Fruit fly (Drosophila melanogaster) whole organism, embryonic: ENCODE results near the gene CG10598.

Experiments
- Ada2b ChIP-seq: fragments of 200-800 bp; sonication (Bioruptor generic); IDR thresholded peaks from 2 replicates; pipeline ENCODE4 v1.3.6; 2022; ENCODE audit warnings: missing biosample characterization, missing genetic modification characterization
- Atf6 ChIP-seq: fragments of 200-800 bp; sonication (Bioruptor generic); IDR thresholded peaks from 2 replicates; pipeline ENCODE4 v1.3.6; 2022; ENCODE audit warnings: missing biosample characterization, missing genetic modification characterization
- CG1024 ChIP-seq: fragments of 200-800 bp; sonication (Bioruptor generic); IDR thresholded peaks from 2 replicates; pipeline ENCODE4 v1.3.6; 2022; ENCODE audit warnings: missing biosample characterization, missing genetic modification characterization
- CG11093 ChIP-seq: fragments of 200-800 bp; sonication (Bioruptor generic); IDR thresholded peaks from 3 replicates; pipeline ENCODE4 v1.3.6; 2022; ENCODE audit warnings: missing biosample characterization, missing genetic modification characterization
- CG11247 ChIP-seq: fragments of 200-800 bp; sonication (Bioruptor generic); IDR thresholded peaks from 2 replicates; pipeline ENCODE4 v1.3.6; 2022; ENCODE audit warnings: missing biosample characterization, missing genetic modification characterization
- CG12236 ChIP-seq: fragments of 200-800 bp; sonication (Bioruptor generic); optimal IDR thresholded peaks from 2 replicates; lab custom pipeline; 2016; ENCODE audit warnings: missing biosample characterization, missing genetic modification characterization
- CG15696 ChIP-seq: fragments of 200-800 bp; sonication (Bioruptor generic); optimal IDR thresholded peaks from 2 replicates; lab custom pipeline; 2019; ENCODE audit warnings: missing biosample characterization, mild to moderate bottlenecking, missing genetic modification characterization, moderate library complexity
- CG16815 ChIP-seq: fragments of 200-800 bp; sonication (Bioruptor generic); optimal IDR thresholded peaks from 3 replicates; lab custom pipeline; 2017; ENCODE audit warnings: missing biosample characterization, mild to moderate bottlenecking, missing genetic modification characterization
- CG17568 ChIP-seq: fragments of 200-800 bp; sonication (Bioruptor generic); optimal IDR thresholded peaks from 2 replicates; lab custom pipeline; 2018; ENCODE audit warnings: missing biosample characterization, mild to moderate bottlenecking, missing genetic modification characterization, moderate library complexity
- CG18476 ChIP-seq: fragments of 200-800 bp; sonication (Bioruptor generic); optimal IDR thresholded peaks from 2 replicates; lab custom pipeline; 2016; ENCODE audit warnings: missing biosample characterization, mild to moderate bottlenecking, missing genetic modification characterization
- CG6272 ChIP-seq: fragments of 200-800 bp; sonication (Bioruptor generic); IDR thresholded peaks from 2 replicates; pipeline ENCODE4 v1.3.6; 2022; ENCODE audit warnings: missing biosample characterization, missing genetic modification characterization
- CG7357 ChIP-seq: fragments of 200-800 bp; sonication (Bioruptor generic); IDR thresholded peaks from 3 replicates; pipeline ENCODE4 v1.3.6; 2022; ENCODE audit warnings: missing biosample characterization, missing genetic modification characterization
- ERR ChIP-seq: fragments of 200-800 bp; sonication (Bioruptor generic); optimal IDR thresholded peaks from 2 replicates; lab custom pipeline; 2016; ENCODE audit warnings: missing biosample characterization, missing genetic modification characterization
- Eip74EF ChIP-seq, 2 experiments: fragments of 200-800 bp in 1 of 2; fragments of >200 bp in 1 of 2; sonication (Bioruptor generic) in 1 of 2; optimal IDR thresholded peaks; 2 replicates each; lab custom pipeline; 2017 to 2019; ENCODE audit warnings: missing biosample characterization in 2 of 2, missing genetic modification characterization in 2 of 2, mild to moderate bottlenecking in 1 of 2, moderate library complexity in 1 of 2
- Elba2 ChIP-seq: fragments of 200-800 bp; sonication (Bioruptor generic); optimal IDR thresholded peaks from 3 replicates; lab custom pipeline; 2016; ENCODE audit warnings: missing biosample characterization, missing genetic modification characterization
- HLH54F ChIP-seq: fragments of 200-800 bp; sonication (Bioruptor generic); optimal IDR thresholded peaks from 3 replicates; lab custom pipeline; 2016; ENCODE audit warnings: missing biosample characterization, missing genetic modification characterization
- Nf-YA ChIP-seq: fragments of 200-800 bp; sonication (Bioruptor generic); IDR thresholded peaks from 2 replicates; pipeline ENCODE4 v1.3.6; 2022; ENCODE audit warnings: missing biosample characterization, missing genetic modification characterization
- Nf-YC ChIP-seq: fragments of 200-800 bp; optimal IDR thresholded peaks from 3 replicates; lab custom pipeline; 2019; ENCODE audit warnings: missing biosample characterization, mild to moderate bottlenecking, missing genetic modification characterization, moderate library complexity
- Poxn ChIP-seq: fragments of 200-800 bp; sonication (Bioruptor generic); IDR thresholded peaks from 2 replicates; pipeline ENCODE4 v1.3.6; 2022; ENCODE audit warnings: missing biosample characterization, missing genetic modification characterization
- Sry-β ChIP-seq: fragments of 200-800 bp; sonication (Bioruptor generic); optimal IDR thresholded peaks from 2 replicates; lab custom pipeline; 2018; ENCODE audit warnings: missing biosample characterization, mild to moderate bottlenecking, missing genetic modification characterization, moderate library complexity
- bab2 ChIP-seq: fragments of 200-800 bp; sonication (Bioruptor generic); optimal IDR thresholded peaks from 2 replicates; lab custom pipeline; 2016; ENCODE audit warnings: missing biosample characterization, missing genetic modification characterization
- cato ChIP-seq: fragments of 200-800 bp; sonication (Bioruptor generic); optimal IDR thresholded peaks from 2 replicates; lab custom pipeline; 2016; ENCODE audit warnings: missing biosample characterization, missing genetic modification characterization, borderline replicate concordance
- corto ChIP-seq: fragments of 200-800 bp; sonication (Bioruptor generic); optimal IDR thresholded peaks from 2 replicates; lab custom pipeline; 2016; ENCODE audit warnings: missing biosample characterization, mild to moderate bottlenecking, missing genetic modification characterization, moderate library complexity
- cwo ChIP-seq: fragments of 200-800 bp; sonication (Bioruptor generic); optimal IDR thresholded peaks from 3 replicates; lab custom pipeline; 2017; ENCODE audit warnings: missing biosample characterization, missing genetic modification characterization, mild to moderate bottlenecking, moderate library complexity, missing genetic modification reagents
- exex ChIP-seq: fragments of 200-800 bp; sonication (Bioruptor generic); optimal IDR thresholded peaks from 4 replicates; lab custom pipeline; 2018; ENCODE audit warnings: missing biosample characterization, mild to moderate bottlenecking, missing genetic modification characterization, moderate library complexity
- fd102C ChIP-seq: fragments of 200-800 bp; sonication (Bioruptor generic); optimal IDR thresholded peaks from 2 replicates; lab custom pipeline; 2018; ENCODE audit warnings: missing biosample characterization, mild to moderate bottlenecking, missing genetic modification characterization, moderate library complexity
- pfk ChIP-seq: fragments of 200-800 bp; sonication (Bioruptor generic); optimal IDR thresholded peaks from 2 replicates; lab custom pipeline; 2018; ENCODE audit warnings: missing biosample characterization, mild to moderate bottlenecking, missing genetic modification characterization, moderate library complexity
- phol ChIP-seq: fragments of 200-800 bp; sonication (Bioruptor generic); optimal IDR thresholded peaks from 3 replicates; lab custom pipeline; 2018; ENCODE audit warnings: missing biosample characterization, mild to moderate bottlenecking, missing genetic modification characterization, moderate library complexity
- prd ChIP-seq, 3 experiments: fragments of >200 bp in 2 of 3; fragments of 200-800 bp in 1 of 3; sonication (Bioruptor generic) in 1 of 3; optimal IDR thresholded peaks in 2 of 3; IDR thresholded peaks in 1 of 3; 2 replicates in 2 of 3; 3 replicates in 1 of 3; pipeline versions ENCODE4 v1.3.6 to Lab custom; 2017 to 2022; ENCODE audit warnings: missing biosample characterization in 1 of 3, missing genetic modification characterization in 1 of 3
- sd ChIP-seq: fragments of 200-800 bp; sonication (Bioruptor generic); optimal IDR thresholded peaks from 3 replicates; lab custom pipeline; 2018; ENCODE audit warnings: missing biosample characterization, mild to moderate bottlenecking, missing genetic modification characterization, moderate library complexity
- shn ChIP-seq: fragments of 200-800 bp; sonication (Bioruptor generic); optimal IDR thresholded peaks from 3 replicates; lab custom pipeline; 2016; ENCODE audit warnings: missing biosample characterization, missing genetic modification characterization
- sisA ChIP-seq: fragments of 200-800 bp; sonication (Bioruptor generic); IDR thresholded peaks from 2 replicates; pipeline ENCODE4 v1.3.6; 2022; ENCODE audit warnings: missing biosample characterization, missing genetic modification characterization
- tgo ChIP-seq: fragments of 200-800 bp; sonication (Bioruptor generic); IDR thresholded peaks from 3 replicates; pipeline ENCODE4 v1.3.6; 2022; ENCODE audit warnings: missing biosample characterization, missing genetic modification characterization
- tin ChIP-seq: fragments of 200-800 bp; sonication (Bioruptor generic); optimal IDR thresholded peaks from 3 replicates; lab custom pipeline; 2016; ENCODE audit warnings: missing biosample characterization, missing genetic modification characterization
- zen ChIP-seq: fragments of 200-800 bp; sonication (Bioruptor generic); optimal IDR thresholded peaks from 3 replicates; lab custom pipeline; 2018; ENCODE audit warnings: missing biosample characterization, mild to moderate bottlenecking, missing genetic modification characterization, moderate library complexity
- zf30C ChIP-seq: fragments of 200-800 bp; sonication (Bioruptor generic); optimal IDR thresholded peaks from 3 replicates; lab custom pipeline; 2018; ENCODE audit warnings: missing biosample characterization, mild to moderate bottlenecking, missing genetic modification characterization
- zfh2 ChIP-seq: fragments of 200-800 bp; sonication (Bioruptor generic); optimal IDR thresholded peaks from 2 replicates; lab custom pipeline; 2016; ENCODE audit warnings: missing biosample characterization, missing genetic modification characterization

Gene CG10598

DNA sequence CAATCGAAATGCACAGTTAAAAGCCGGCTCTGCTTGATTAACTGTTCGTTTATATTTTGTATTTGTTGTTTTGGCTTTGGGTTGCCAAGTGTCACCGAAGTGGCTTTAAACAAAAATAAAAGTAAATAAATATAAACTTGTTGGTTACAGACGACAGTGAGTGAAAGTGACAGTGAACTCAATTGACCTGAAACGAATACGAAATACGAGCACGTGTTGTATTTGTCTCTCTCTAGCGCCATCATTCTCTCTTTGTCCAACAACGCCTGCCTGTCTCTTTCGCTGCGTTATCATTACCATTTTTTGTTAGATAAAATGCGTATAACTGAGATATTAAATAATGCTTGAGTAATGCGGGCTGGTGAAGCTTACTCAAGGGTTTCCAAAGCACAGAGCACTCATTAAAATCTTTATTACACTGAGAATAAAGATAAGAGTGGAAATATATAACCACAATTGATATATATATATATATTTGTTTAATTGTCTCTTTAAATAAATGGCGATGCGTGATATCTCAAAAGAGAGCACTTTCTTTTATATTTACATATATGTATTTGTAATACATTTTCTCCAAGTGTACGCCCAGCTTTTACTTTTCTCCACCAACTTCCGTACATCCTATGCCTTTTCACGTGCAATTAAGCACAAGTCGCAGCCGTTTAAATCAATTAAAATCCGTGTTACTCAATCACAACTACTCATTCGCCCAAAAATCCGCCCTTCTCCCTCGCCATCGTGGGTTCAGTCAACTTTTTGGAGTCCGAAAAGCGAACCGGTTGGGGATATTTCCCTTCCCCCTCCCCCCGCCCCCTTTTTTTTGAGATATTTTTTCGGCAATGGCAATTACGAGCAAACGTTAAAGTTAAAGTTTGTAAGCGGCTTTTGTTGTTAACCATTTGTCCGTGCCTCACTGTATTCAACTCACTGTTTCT is 45.1 kb downstream of the CG10598 start (continued):
- TF ChIP-seq phol (tag; lab: Kevin White, UChicago) (peak; percentile 39), CG12236 (GFP tag; lab: Kevin White, UChicago) (no peak), Poxn (GFP tag; lab: Robert Waterston, UW) (no peak), cwo (GFP tag; lab: Kevin White, UChicago) (no peak), CG11093 (GFP tag; lab: Robert Waterston, UW) (no peak), CG7357 (GFP tag; lab: Robert Waterston, UW) (no peak), HLH54F (GFP tag; lab: Kevin White, UChicago) (no peak), CG11247 (no peak), zfh2 (GFP tag; lab: Kevin White, UChicago) (no peak), bab2 (GFP tag; lab: Kevin White, UChicago) (no peak), tin (GFP tag; lab: Kevin White, UChicago) (no peak), CG6272 (GFP tag; lab: Robert Waterston, UW) (no peak), prd (optimal IDR thresholded peaks at IDR 0.05; lab: Kevin White, UChicago) (no peak), prd (GFP tag; IDR thresholded peaks at IDR 0.05; lab: Robert Waterston, UW) (peak; percentile 21; the same call in 1 of the 3 replicates), CG17568 (no peak), corto (GFP tag; lab: Kevin White, UChicago) (no peak), Sry-β (no peak), shn (no peak), Ada2b (GFP tag; lab: Robert Waterston, UW) (0 out of 2 replicates have a peak, but pooled peaks have one; percentile 28), CG15696 (no peak), sisA (GFP tag; lab: Robert Waterston, UW) (peak; percentile 34; the same call in 1 of the 2 replicates), Eip74EF (GFP tag; optimal IDR thresholded peaks at IDR 0.05; lab: Kevin White, UChicago) (no peak), CG18476 (GFP tag; lab: Kevin White, UChicago) (no peak), zen (tag; lab: Kevin White, UChicago) (peak; percentile 6), Atf6 (no peak), Nf-YA (GFP tag; lab: Robert Waterston, UW) (no peak)

DNA sequence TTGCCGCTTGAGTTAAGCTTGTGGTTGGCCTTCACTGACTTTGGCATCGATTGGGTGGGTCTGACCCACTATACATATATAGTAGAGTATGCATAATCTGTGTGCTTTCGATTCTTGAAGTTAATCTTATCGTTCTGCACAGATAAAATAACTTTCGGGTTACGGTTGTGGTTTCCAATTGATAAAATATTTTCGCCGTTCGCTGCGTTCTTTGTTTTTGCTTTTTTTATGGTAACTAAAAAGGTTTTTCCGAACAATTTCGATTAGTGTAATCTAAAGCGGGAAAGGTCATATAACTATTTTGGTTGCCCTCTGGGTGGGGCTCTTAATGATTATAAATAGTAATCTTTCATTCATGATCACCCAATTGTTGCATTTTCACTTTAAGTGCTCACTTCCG is 46.1 kb downstream of the CG10598 start:
- TF ChIP-seq CG1024 (no peak), CG16815 (GFP tag; lab: Kevin White, UChicago) (no peak), bab2 (GFP tag; lab: Kevin White, UChicago) (no peak), Elba2 (GFP tag; lab: Kevin White, UChicago) (no peak), cato (GFP tag; lab: Kevin White, UChicago) (no peak), zf30C (GFP tag; lab: Kevin White, UChicago) (no peak), fd102C (GFP tag; lab: Kevin White, UChicago) (no peak), tgo (no peak), exex (tag; lab: Kevin White, UChicago) (peak; percentile 62), ERR (no peak), sd (tag; lab: Kevin White, UChicago) (peak; percentile 75), pfk (GFP tag; lab: Kevin White, UChicago) (no peak), Nf-YC (tag; lab: Kevin White, UChicago) (no peak)
- TF ChIP-seq, all 482 proteins: peak for 2
